Fruit fly (Drosophila melanogaster) whole organism, embryonic: Measurements from ENCODE around the gene CG2129.

Experiments used
- BtbVII ChIP-seq: fragments of 200-800 bp; sonication (Bioruptor generic); optimal IDR thresholded peaks from 3 replicates; lab custom pipeline; 2017; ENCODE audit warnings: missing biosample characterization, mild to moderate bottlenecking, missing genetic modification characterization
- CG10321 ChIP-seq: fragments of 200-800 bp; sonication (Bioruptor generic); IDR thresholded peaks from 2 replicates; pipeline ENCODE4 v1.3.6; 2022; ENCODE audit warnings: missing biosample characterization, missing genetic modification characterization
- CG11093 ChIP-seq: fragments of 200-800 bp; sonication (Bioruptor generic); IDR thresholded peaks from 3 replicates; pipeline ENCODE4 v1.3.6; 2022; ENCODE audit warnings: missing biosample characterization, missing genetic modification characterization
- CG12769 ChIP-seq: fragments of 200-800 bp; sonication (Bioruptor generic); optimal IDR thresholded peaks from 2 replicates; lab custom pipeline; 2019; ENCODE audit warnings: missing biosample characterization, mild to moderate bottlenecking, missing genetic modification characterization, moderate library complexity
- CG13775 ChIP-seq: fragments of 200-800 bp; sonication (Bioruptor generic); optimal IDR thresholded peaks from 3 replicates; lab custom pipeline; 2017; ENCODE audit warnings: missing biosample characterization, mild to moderate bottlenecking, missing genetic modification characterization
- CG14667 ChIP-seq: fragments of 200-800 bp; sonication (Bioruptor generic); IDR thresholded peaks from 2 replicates; pipeline ENCODE4 v1.3.6; 2022; ENCODE audit warnings: missing biosample characterization, missing genetic modification characterization
- CG1529 ChIP-seq: fragments of 200-800 bp; sonication (Bioruptor generic); optimal IDR thresholded peaks from 3 replicates; lab custom pipeline; 2018; ENCODE audit warnings: missing biosample characterization, missing genetic modification characterization
- CG16815 ChIP-seq: fragments of 200-800 bp; sonication (Bioruptor generic); optimal IDR thresholded peaks from 3 replicates; lab custom pipeline; 2017; ENCODE audit warnings: missing biosample characterization, mild to moderate bottlenecking, missing genetic modification characterization
- CG17361 ChIP-seq: fragments of 200-800 bp; sonication (Bioruptor generic); IDR thresholded peaks from 3 replicates; pipeline ENCODE4 v1.3.6; 2022; ENCODE audit warnings: missing biosample characterization, missing genetic modification characterization
- CG17568 ChIP-seq: fragments of 200-800 bp; sonication (Bioruptor generic); optimal IDR thresholded peaks from 2 replicates; lab custom pipeline; 2018; ENCODE audit warnings: missing biosample characterization, mild to moderate bottlenecking, missing genetic modification characterization, moderate library complexity
- CG17612 ChIP-seq: fragments of 200-800 bp; sonication (Bioruptor generic); IDR thresholded peaks from 2 replicates; pipeline ENCODE4 v1.3.6; 2022; ENCODE audit warnings: missing biosample characterization, missing genetic modification characterization
- CG4282 ChIP-seq: fragments of 200-800 bp; sonication (Bioruptor generic); optimal IDR thresholded peaks from 2 replicates; lab custom pipeline; 2016; ENCODE audit warnings: missing biosample characterization, missing genetic modification characterization
- CG4854 ChIP-seq: fragments of 200-800 bp; sonication (Bioruptor generic); optimal IDR thresholded peaks from 2 replicates; lab custom pipeline; 2016; ENCODE audit warnings: missing biosample characterization, missing genetic modification characterization, inconsistent platforms
- CG5180 ChIP-seq: fragments of 200-800 bp; sonication (Bioruptor generic); optimal IDR thresholded peaks from 3 replicates; lab custom pipeline; 2017; ENCODE audit warnings: missing biosample characterization, missing genetic modification characterization, mild to moderate bottlenecking, moderate library complexity, missing genetic modification reagents
- CG6683 ChIP-seq: fragments of 200-800 bp; sonication (Bioruptor generic); optimal IDR thresholded peaks from 2 replicates; lab custom pipeline; 2017; ENCODE audit warnings: missing biosample characterization, mild to moderate bottlenecking, missing genetic modification characterization, missing genetic modification reagents
- CG7556 ChIP-seq: fragments of 200-800 bp; sonication (Bioruptor generic); optimal IDR thresholded peaks from 2 replicates; lab custom pipeline; 2017; ENCODE audit warnings: missing biosample characterization, mild to moderate bottlenecking, missing genetic modification characterization
- D19A ChIP-seq: fragments of 200-800 bp; optimal IDR thresholded peaks from 3 replicates; lab custom pipeline; 2019; ENCODE audit warnings: missing biosample characterization, mild to moderate bottlenecking, missing genetic modification characterization, moderate library complexity
- D19B ChIP-seq: fragments of 200-800 bp; sonication (Bioruptor generic); optimal IDR thresholded peaks from 2 replicates; lab custom pipeline; 2017; ENCODE audit warnings: missing biosample characterization, mild to moderate bottlenecking, missing genetic modification characterization
- Dbx ChIP-seq: fragments of 200-800 bp; sonication (Bioruptor generic); IDR thresholded peaks from 3 replicates; pipeline ENCODE4 v1.3.6; 2022; ENCODE audit warnings: missing biosample characterization, missing genetic modification characterization
- ERR ChIP-seq: fragments of 200-800 bp; sonication (Bioruptor generic); optimal IDR thresholded peaks from 2 replicates; lab custom pipeline; 2016; ENCODE audit warnings: missing biosample characterization, missing genetic modification characterization
- Ets97D ChIP-seq: fragments of 200-800 bp; sonication (Bioruptor generic); optimal IDR thresholded peaks from 3 replicates; lab custom pipeline; 2016; ENCODE audit warnings: missing biosample characterization, missing genetic modification characterization
- HLHmδ ChIP-seq: fragments of 200-800 bp; sonication (Bioruptor generic); optimal IDR thresholded peaks from 2 replicates; lab custom pipeline; 2018; ENCODE audit warnings: missing biosample characterization, mild to moderate bottlenecking, missing genetic modification characterization, moderate library complexity
- Hmx ChIP-seq: fragments of 200-800 bp; sonication (Bioruptor generic); optimal IDR thresholded peaks from 2 replicates; lab custom pipeline; 2016; ENCODE audit warnings: missing biosample characterization, missing genetic modification characterization
- Jarid2 ChIP-seq: fragments of 200-800 bp; sonication (Bioruptor generic); optimal IDR thresholded peaks from 3 replicates; lab custom pipeline; 2017; ENCODE audit warnings: mild to moderate bottlenecking, missing biosample characterization, missing genetic modification reagents, missing genetic modification characterization
- Optix ChIP-seq: fragments of 200-800 bp; sonication (Bioruptor generic); IDR thresholded peaks from 3 replicates; pipeline ENCODE4 v1.3.6; 2022; ENCODE audit warnings: missing biosample characterization, missing genetic modification characterization
- PHDP ChIP-seq: fragments of 200-800 bp; sonication (Bioruptor generic); optimal IDR thresholded peaks from 3 replicates; lab custom pipeline; 2018; ENCODE audit warnings: missing biosample characterization, mild to moderate bottlenecking, missing genetic modification characterization, moderate library complexity
- Six4 ChIP-seq: fragments of 200-800 bp; sonication (Bioruptor generic); optimal IDR thresholded peaks from 2 replicates; lab custom pipeline; 2016; ENCODE audit warnings: missing biosample characterization, missing genetic modification characterization
- Vsx1 ChIP-seq: fragments of 200-800 bp; sonication (Bioruptor generic); optimal IDR thresholded peaks from 2 replicates; lab custom pipeline; 2017; ENCODE audit warnings: missing biosample characterization, mild to moderate bottlenecking, missing genetic modification characterization, missing genetic modification reagents
- bab2 ChIP-seq: fragments of 200-800 bp; sonication (Bioruptor generic); optimal IDR thresholded peaks from 2 replicates; lab custom pipeline; 2016; ENCODE audit warnings: missing biosample characterization, missing genetic modification characterization
- bigmax ChIP-seq: fragments of 200-800 bp; sonication (Bioruptor generic); optimal IDR thresholded peaks from 2 replicates; lab custom pipeline; 2018; ENCODE audit warnings: missing biosample characterization, mild to moderate bottlenecking, missing genetic modification characterization
- btn ChIP-seq: fragments of 200-800 bp; sonication (Bioruptor generic); optimal IDR thresholded peaks from 2 replicates; lab custom pipeline; 2016; ENCODE audit warnings: missing biosample characterization, missing genetic modification characterization
- dmrt11E ChIP-seq: fragments of 200-800 bp; sonication (Bioruptor generic); optimal IDR thresholded peaks from 3 replicates; lab custom pipeline; 2018; ENCODE audit warnings: missing biosample characterization, mild to moderate bottlenecking, missing genetic modification characterization, moderate library complexity
- dpn ChIP-seq, 2 experiments: fragments of 200-800 bp; sonication (Bioruptor generic); optimal IDR thresholded peaks; 3 replicates each; lab custom pipeline; 2016; ENCODE audit warnings: missing biosample characterization in 2 of 2, missing genetic modification characterization in 2 of 2
- h ChIP-seq: fragments of >200 bp; optimal IDR thresholded peaks from 2 replicates; lab custom pipeline; 2017
- jing ChIP-seq: fragments of 200-800 bp; sonication (Bioruptor generic); optimal IDR thresholded peaks from 2 replicates; lab custom pipeline; 2018; ENCODE audit warnings: missing biosample characterization, mild to moderate bottlenecking, missing genetic modification characterization
- knrl ChIP-seq: fragments of 200-800 bp; sonication (Bioruptor generic); IDR thresholded peaks from 3 replicates; pipeline ENCODE4 v1.3.6; 2022; ENCODE audit warnings: missing biosample characterization, missing genetic modification characterization; ENCODE audit not compliant: partially characterized antibody
- lbe ChIP-seq: fragments of 200-800 bp; sonication (Bioruptor generic); optimal IDR thresholded peaks from 2 replicates; lab custom pipeline; 2016; ENCODE audit warnings: missing biosample characterization, mild to moderate bottlenecking, missing genetic modification characterization
- lmd ChIP-seq: fragments of 200-800 bp; sonication (Bioruptor generic); IDR thresholded peaks from 2 replicates; pipeline ENCODE4 v1.3.6; 2022; ENCODE audit warnings: missing biosample characterization, missing genetic modification characterization
- mirr ChIP-seq: fragments of 200-800 bp; sonication (Bioruptor generic); optimal IDR thresholded peaks from 3 replicates; lab custom pipeline; 2018; ENCODE audit warnings: missing biosample characterization, mild to moderate bottlenecking, missing genetic modification characterization
- nom ChIP-seq: fragments of 200-800 bp; sonication (Bioruptor generic); optimal IDR thresholded peaks from 2 replicates; lab custom pipeline; 2017; ENCODE audit warnings: missing biosample characterization, missing genetic modification characterization, mild to moderate bottlenecking, moderate library complexity, missing genetic modification reagents
- oc ChIP-seq: fragments of 200-800 bp; sonication (Bioruptor generic); optimal IDR thresholded peaks from 2 replicates; lab custom pipeline; 2018; ENCODE audit warnings: missing biosample characterization, mild to moderate bottlenecking, missing genetic modification characterization, moderate library complexity
- ranshi ChIP-seq: fragments of 200-800 bp; sonication (Bioruptor generic); IDR thresholded peaks from 2 replicates; pipeline ENCODE4 v1.3.6; 2022; ENCODE audit warnings: missing biosample characterization, missing genetic modification characterization
- row ChIP-seq: fragments of 200-800 bp; sonication (Bioruptor generic); IDR thresholded peaks from 3 replicates; pipeline ENCODE4 v1.3.6; 2022; ENCODE audit warnings: missing biosample characterization, missing genetic modification characterization
- slp2 ChIP-seq: fragments of 200-800 bp; sonication (Bioruptor generic); optimal IDR thresholded peaks from 2 replicates; lab custom pipeline; 2016; ENCODE audit warnings: missing biosample characterization, missing genetic modification characterization
- so ChIP-seq: fragments of 200-800 bp; sonication (Bioruptor generic); IDR thresholded peaks from 3 replicates; pipeline ENCODE4 v1.3.6; 2022; ENCODE audit warnings: missing biosample characterization, missing genetic modification characterization
- stwl ChIP-seq: fragments of 200-800 bp; sonication (Bioruptor generic); optimal IDR thresholded peaks from 3 replicates; lab custom pipeline; 2018; ENCODE audit warnings: missing biosample characterization, mild to moderate bottlenecking, missing genetic modification characterization, moderate library complexity
- tin ChIP-seq: fragments of 200-800 bp; sonication (Bioruptor generic); optimal IDR thresholded peaks from 3 replicates; lab custom pipeline; 2016; ENCODE audit warnings: missing biosample characterization, missing genetic modification characterization
- unpg ChIP-seq: fragments of 200-800 bp; sonication (Bioruptor generic); optimal IDR thresholded peaks from 3 replicates; lab custom pipeline; 2018; ENCODE audit warnings: missing biosample characterization, mild to moderate bottlenecking, missing genetic modification characterization, moderate library complexity
- vvl ChIP-seq: fragments of 200-800 bp; sonication (Bioruptor generic); IDR thresholded peaks from 2 replicates; pipeline ENCODE4 v1.3.6; 2022; ENCODE audit warnings: missing biosample characterization, missing genetic modification characterization

CG2129 gene

dm6 chrX:8101479-8102198 is 44.0 kb upstream of the CG2129 start, which contains the start of gene CG2258 (continued):
- TF ChIP-seq dpn (GFP tag; optimal IDR thresholded peaks at IDR 0.05; lab: Kevin White, UChicago) (peak; percentile 5 to 85), Dbx (GFP tag; lab: Robert Waterston, UW) (peak; percentile 62; the same call in 1 of the 3 replicates), CG17568 (GFP tag; lab: Kevin White, UChicago) (peak; percentile 70), CG11093 (GFP tag; lab: Robert Waterston, UW) (peak; percentile 72; the same call in 2 of the 3 replicates), row (GFP tag; lab: Robert Waterston, UW) (peak; percentile 93), HLHmδ (GFP tag; lab: Kevin White, UChicago) (no peak), slp2 (GFP tag; lab: Kevin White, UChicago) (peak; percentile 15), Jarid2 (peak; percentile 44), CG1529 (GFP tag; lab: Kevin White, UChicago) (peak; percentile 82), CG4282 (GFP tag; lab: Kevin White, UChicago) (no peak), PHDP (tag; lab: Kevin White, UChicago) (peak; percentile 88), CG7556 (peak; percentile 76), knrl (GFP tag; lab: Robert Waterston, UW) (no peak), D19B (GFP tag; lab: Kevin White, UChicago) (peak; percentile 52), stwl (peak; percentile 40), Hmx (peak; percentile 5), bab2 (GFP tag; lab: Kevin White, UChicago) (peak; percentile 81), bigmax (no peak), ranshi (GFP tag; lab: Robert Waterston, UW) (peak; percentile 89), CG17361 (peak; percentile 84), CG12769 (peak; percentile 90), vvl (GFP tag; lab: Robert Waterston, UW) (peak; percentile 95), lbe (GFP tag; lab: Kevin White, UChicago) (peak; percentile 37), CG10321 (peak; percentile 47; the same call in 1 of the 2 replicates), h (no peak), CG5180 (GFP tag; lab: Kevin White, UChicago) (peak; percentile 64), Vsx1 (GFP tag; lab: Kevin White, UChicago) (peak; percentile 67), Optix (peak; percentile 76), CG14667 (peak; percentile 85), mirr (GFP tag; lab: Kevin White, UChicago) (peak; percentile 53), btn (GFP tag; lab: Kevin White, UChicago) (peak; percentile 69), CG13775 (GFP tag; lab: Kevin White, UChicago) (peak; percentile 53), unpg (GFP tag; lab: Kevin White, UChicago) (peak; percentile 92), nom (peak; percentile 83), Ets97D (GFP tag; lab: Kevin White, UChicago) (peak; percentile 47), jing (GFP tag; lab: Kevin White, UChicago) (peak; percentile 68), lmd (GFP tag; lab: Robert Waterston, UW) (peak; percentile 91), oc (peak; percentile 92), D19A (tag; lab: Kevin White, UChicago) (peak; percentile 82), CG4854 (GFP tag; lab: Kevin White, UChicago) (peak; percentile 46), CG16815 (GFP tag; lab: Kevin White, UChicago) (peak; percentile 67), Six4 (peak; percentile 73), CG6683 (GFP tag; lab: Kevin White, UChicago) (peak; percentile 60), BtbVII (GFP tag; lab: Kevin White, UChicago) (peak; percentile 83), so (peak; percentile 68; the same call in 1 of the 3 replicates), tin (GFP tag; lab: Kevin White, UChicago) (peak; percentile 83), dmrt11E (peak; percentile 50), ERR (no peak), CG17612 (GFP tag; lab: Robert Waterston, UW) (peak; percentile 61)
